Worm (Caenorhabditis elegans) whole organism, L4 larva: Measurements from ENCODE around the gene M03A1.8.

Experiments used
- F26F4.8 ChIP-seq: fragments of 200-800 bp; sonication (Bioruptor generic); conservative IDR thresholded peaks from 2 replicates; pipeline ENCODE4 v1.3.6; 2022; ENCODE audit warnings: missing genetic modification characterization, missing compliant biosample characterization
- F49E8.2 ChIP-seq: sonication (generic microtip); optimal IDR thresholded peaks from 2 replicates; lab custom pipeline; 2016; ENCODE audit warnings: missing compliant biosample characterization, mild to moderate bottlenecking, missing genetic modification characterization, borderline replicate concordance
- T26A8.4 ChIP-seq: fragments of 200-800 bp; sonication (Bioruptor generic); IDR thresholded peaks from 2 replicates; pipeline ENCODE4 v1.3.6; 2022; ENCODE audit warnings: missing genetic modification characterization, missing compliant biosample characterization
- ZK546.5 ChIP-seq, 2 experiments: sonication (generic microtip); optimal IDR thresholded peaks; 2 replicates each; lab custom pipeline; 2017; ENCODE audit warnings: missing biosample characterization in 2 of 2, missing genetic modification characterization in 2 of 2
- aha-1 ChIP-seq: fragments of 150-350 bp; peaks from one replicate; lab custom pipeline; 2014; ENCODE audit warnings: missing biosample characterization, missing genetic modification characterization
- aly-2 ChIP-seq: sonication (generic microtip); optimal IDR thresholded peaks from 2 replicates; lab custom pipeline; 2018; ENCODE audit warnings: missing biosample characterization, missing genetic modification characterization
- ctbp-1 ChIP-seq: fragments of 200-800 bp; sonication (Bioruptor generic); IDR thresholded peaks from 2 replicates; pipeline ENCODE4 v1.3.6; 2022; ENCODE audit warnings: missing genetic modification reagents, missing genetic modification characterization, missing compliant biosample characterization
- daf-16 ChIP-seq, 3 experiments: sonication (generic microtip); optimal IDR thresholded peaks; 2 replicates each; lab custom pipeline; 2016 to 2017; ENCODE audit warnings: missing genetic modification characterization in 3 of 3, missing genetic modification reagents in 3 of 3, mild to moderate bottlenecking in 2 of 3, missing compliant biosample characterization in 2 of 3, missing biosample characterization in 1 of 3, moderate library complexity in 1 of 3
- dmd-9 ChIP-seq: fragments of 200-800 bp; sonication (Bioruptor generic); IDR thresholded peaks from 2 replicates; pipeline ENCODE4 v1.3.6; 2022; ENCODE audit warnings: missing genetic modification reagents, missing genetic modification characterization, missing compliant biosample characterization
- dve-1 ChIP-seq: sonication (generic microtip); optimal IDR thresholded peaks from 2 replicates; lab custom pipeline; 2017; ENCODE audit warnings: antibody characterized with exemption, mild to moderate bottlenecking, missing genetic modification characterization, missing compliant biosample characterization; ENCODE audit not compliant: insufficient read depth
- fkh-10 ChIP-seq: fragments of 150-350 bp; optimal IDR thresholded peaks from 2 replicates; lab custom pipeline; 2014; ENCODE audit warnings: missing biosample characterization, missing genetic modification reagents, missing genetic modification characterization
- hlh-30 ChIP-seq: sonication (generic microtip); optimal IDR thresholded peaks from 2 replicates; lab custom pipeline; 2017; ENCODE audit warnings: antibody characterized with exemption, mild to moderate bottlenecking, missing genetic modification characterization, missing compliant biosample characterization; ENCODE audit not compliant: insufficient read depth
- hmg-1.1 ChIP-seq: fragments of 200-800 bp; sonication (Bioruptor generic); IDR thresholded peaks from 2 replicates; pipeline ENCODE4 v1.3.6; 2022; ENCODE audit warnings: missing genetic modification reagents, missing genetic modification characterization, missing compliant biosample characterization
- jun-1 ChIP-seq: fragments of 150-350 bp; optimal IDR thresholded peaks from 2 replicates; lab custom pipeline; 2014; ENCODE audit warnings: missing biosample characterization, missing genetic modification reagents, missing genetic modification characterization
- lin-13 ChIP-seq: fragments of 150-350 bp; optimal IDR thresholded peaks from 2 replicates; lab custom pipeline; 2014; ENCODE audit warnings: missing biosample characterization, missing genetic modification reagents, missing genetic modification characterization
- lin-15B ChIP-seq: fragments of 150-350 bp; sonication (generic microtip); optimal IDR thresholded peaks from 3 replicates; lab custom pipeline; 2014; ENCODE audit warnings: missing biosample characterization, missing genetic modification characterization
- lin-29 ChIP-seq: fragments of 200-800 bp; sonication (Bioruptor generic); IDR thresholded peaks from 2 replicates; pipeline ENCODE4 v1.3.6; 2022; ENCODE audit warnings: missing genetic modification reagents, missing genetic modification characterization, missing compliant biosample characterization
- mdl-1 ChIP-seq, 2 experiments: fragments of 150-350 bp in 1 of 2; sonication (generic microtip) in 1 of 2; optimal IDR thresholded peaks; 2 replicates each; lab custom pipeline; 2014 to 2017; ENCODE audit warnings: missing biosample characterization in 2 of 2, missing genetic modification characterization in 2 of 2
- mdt-29 ChIP-seq: fragments of 200-800 bp; sonication (Bioruptor generic); IDR thresholded peaks from 2 replicates; pipeline ENCODE4 v1.3.6; 2022; ENCODE audit warnings: missing genetic modification reagents, missing genetic modification characterization, missing compliant biosample characterization
- mep-1 ChIP-seq: fragments of 150-350 bp; sonication (generic microtip); optimal IDR thresholded peaks from 3 replicates; lab custom pipeline; 2014; ENCODE audit warnings: missing biosample characterization, missing genetic modification characterization
- mes-2 ChIP-seq: sonication (generic microtip); optimal IDR thresholded peaks from 2 replicates; lab custom pipeline; 2016; ENCODE audit warnings: missing genotype, mild to moderate bottlenecking, missing genetic modification characterization, missing compliant biosample characterization; ENCODE audit not compliant: poor library complexity, severe bottlenecking
- mxl-2 ChIP-seq: fragments of 200-800 bp; sonication (Bioruptor generic); conservative IDR thresholded peaks from 2 replicates; pipeline ENCODE4 v1.3.6; 2022; ENCODE audit warnings: missing genetic modification reagents, missing genetic modification characterization, missing compliant biosample characterization
- nhr-25 ChIP-seq: sonication (generic microtip); optimal IDR thresholded peaks from 2 replicates; lab custom pipeline; 2017; ENCODE audit warnings: missing genetic modification characterization, mild to moderate bottlenecking, missing compliant biosample characterization, antibody characterized with exemption, moderate library complexity, borderline replicate concordance; ENCODE audit not compliant: insufficient read depth
- nhr-28 ChIP-seq: fragments of 150-350 bp; optimal IDR thresholded peaks from 2 replicates; lab custom pipeline; 2014; ENCODE audit warnings: missing biosample characterization, missing genetic modification characterization
- nhr-41 ChIP-seq: fragments of 200-800 bp; sonication (Bioruptor generic); IDR thresholded peaks from 2 replicates; pipeline ENCODE4 v1.3.6; 2022; ENCODE audit warnings: missing genetic modification reagents, missing genetic modification characterization, missing compliant biosample characterization
- php-3 ChIP-seq: fragments of 200-800 bp; sonication (Bioruptor generic); IDR thresholded peaks from 2 replicates; pipeline ENCODE4 v1.3.6; 2022; ENCODE audit warnings: missing genetic modification reagents, missing genetic modification characterization, missing compliant biosample characterization
- pqm-1 ChIP-seq: sonication (generic microtip); optimal IDR thresholded peaks from 2 replicates; lab custom pipeline; 2017; ENCODE audit warnings: missing biosample characterization, missing genetic modification characterization
- set-16 ChIP-seq: fragments of 200-800 bp; sonication (Bioruptor generic); IDR thresholded peaks from 2 replicates; pipeline ENCODE4 v1.3.6; 2022; ENCODE audit warnings: missing genetic modification reagents, missing genetic modification characterization, missing compliant biosample characterization
- unc-130 ChIP-seq: sonication (generic microtip); optimal IDR thresholded peaks from 2 replicates; lab custom pipeline; 2016; ENCODE audit warnings: missing genetic modification reagents, missing genetic modification characterization, missing compliant biosample characterization
- unc-39 ChIP-seq: sonication (generic microtip); optimal IDR thresholded peaks from 2 replicates; lab custom pipeline; 2017; ENCODE audit warnings: missing biosample characterization, missing genetic modification characterization
- unc-62 ChIP-seq, 3 experiments: fragments of 150-350 bp in 1 of 3; sonication (generic microtip); optimal IDR thresholded peaks in 2 of 3; peaks in 1 of 3; 1 replicate in 1 of 3; 2 replicates in 2 of 3; lab custom pipeline; 2014 to 2017; ENCODE audit warnings: missing biosample characterization in 3 of 3, missing genetic modification characterization in 3 of 3, missing genetic modification reagents in 3 of 3, missing genotype in 1 of 3
- ztf-11 ChIP-seq: fragments of 150-350 bp; optimal IDR thresholded peaks from 2 replicates; lab custom pipeline; 2014; ENCODE audit warnings: missing biosample characterization, missing genetic modification characterization

M03A1.8 gene

DNA sequence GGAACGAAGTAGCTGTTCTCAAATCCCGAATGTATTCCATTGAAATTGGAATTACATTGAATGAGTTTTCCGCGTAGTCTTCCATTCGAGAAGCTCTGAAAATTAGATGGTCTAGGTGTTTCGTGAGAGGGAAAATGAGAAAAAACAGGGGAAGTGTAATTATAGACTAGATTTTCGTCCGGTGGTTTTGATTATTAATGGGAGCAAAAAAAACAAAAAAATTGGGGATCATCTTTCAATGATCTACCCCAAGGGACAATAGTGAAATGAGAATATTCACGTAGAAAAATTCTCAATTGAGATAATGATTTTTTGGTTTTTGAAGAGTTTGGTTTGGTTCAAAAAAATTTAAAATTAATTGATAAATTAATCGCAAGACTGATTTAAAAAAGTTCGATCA, 28.3 kb upstream of the M03A1.8 start, which contains the start of gene sra-32:
sra-32 (minus strand) TSS at position 101 of the 400 bp plus-strand sequence.
- TF ChIP-seq F26F4.8 (GFP tag; lab: Robert Waterston, UW) (no peak), php-3 (GFP tag; lab: Robert Waterston, UW) (no peak)
- TF ChIP-seq, all 104 proteins: peak for 0

DNA sequence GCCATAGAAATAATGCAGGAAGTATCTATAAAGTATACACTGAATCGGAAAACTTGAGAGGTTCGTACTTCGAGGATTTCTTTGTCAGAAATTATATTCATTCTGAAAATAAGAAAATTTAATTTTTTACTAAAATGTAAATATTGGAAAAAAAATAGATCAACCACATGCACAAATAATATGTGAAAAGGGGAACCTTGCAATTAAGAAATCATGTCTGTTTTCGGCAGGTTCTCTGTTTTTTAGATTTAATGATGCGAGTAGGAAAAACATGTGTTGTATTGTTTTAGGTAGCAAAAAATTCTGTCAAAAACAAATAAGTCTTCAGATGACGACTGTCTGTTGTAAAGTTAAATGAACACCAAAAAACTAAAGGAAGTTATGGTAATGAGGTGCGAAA, 23.0 kb upstream of the M03A1.8 start, which contains the start of gene sra-33:
sra-33 (minus strand) TSS at position 101 of the 400 bp plus-strand sequence.
- TF ChIP-seq unc-39 (tag; lab: Kevin White, UChicago), result no peak
- TF ChIP-seq jun-1 (tag; lab: Kevin White, UChicago), result no peak
- no peak for TF ChIP-seq aly-2 (tag; lab: Kevin White, UChicago)
- no peak for TF ChIP-seq F26F4.8 (GFP tag; lab: Robert Waterston, UW)
- no peak for TF ChIP-seq T26A8.4 (GFP tag; lab: Robert Waterston, UW)
- no peak for TF ChIP-seq hmg-1.1
- TF ChIP-seq daf-16 (GFP tag; optimal IDR thresholded peaks at IDR 0.05; lab: Kevin White, UChicago), result no peak
- no peak for TF ChIP-seq daf-16 (tag; optimal IDR thresholded peaks at IDR 0.05; lab: Kevin White, UChicago)
- TF ChIP-seq set-16 (GFP tag; lab: Robert Waterston, UW), result no peak
- no peak for TF ChIP-seq ctbp-1 (GFP tag; lab: Robert Waterston, UW)
- no peak for TF ChIP-seq F49E8.2 (tag; lab: Kevin White, UChicago)
- TF ChIP-seq nhr-25 (tag; lab: Kevin White, UChicago), result no peak
- TF ChIP-seq dve-1 (tag; lab: Kevin White, UChicago), result no peak
- TF ChIP-seq mxl-2 (GFP tag; lab: Robert Waterston, UW), result no peak
- no peak for TF ChIP-seq nhr-41 (GFP tag; lab: Robert Waterston, UW)
- no peak for TF ChIP-seq mdl-1 (tag; optimal IDR thresholded peaks at IDR 0.05; lab: Kevin White, UChicago)
- no peak for TF ChIP-seq mes-2 (tag; lab: Kevin White, UChicago)
- no peak for TF ChIP-seq mep-1 (tag; lab: Kevin White, UChicago)
- TF ChIP-seq unc-62 (GFP tag; optimal IDR thresholded peaks at IDR 0.05 in 1 of 2; lab: Kevin White, UChicago), result no peak
- TF ChIP-seq unc-62 (tag; optimal IDR thresholded peaks at IDR 0.05; lab: Kevin White, UChicago), result no peak
- no peak for TF ChIP-seq nhr-28 (tag; lab: Kevin White, UChicago)
- TF ChIP-seq lin-15B (tag; lab: Kevin White, UChicago), result no peak

ce11 chrII:4540631-4541030, 19.5 kb upstream of the M03A1.8 start, which contains the start of gene sra-36:
Gene sra-36 (minus strand): TSS chrII:4540731.
- no peak for TF ChIP-seq dmd-9
- TF ChIP-seq ztf-11 (tag; lab: Kevin White, UChicago), result no peak
- no peak for TF ChIP-seq unc-130 (GFP tag; lab: Kevin White, UChicago)
- no peak for TF ChIP-seq pqm-1 (tag; lab: Kevin White, UChicago)
- TF ChIP-seq hlh-30 (tag; lab: Kevin White, UChicago), result no peak
- TF ChIP-seq F26F4.8 (GFP tag; lab: Robert Waterston, UW), result no peak
- no peak for TF ChIP-seq lin-13 (GFP tag; lab: Kevin White, UChicago)
- TF ChIP-seq aha-1 (tag; lab: Kevin White, UChicago), result no peak
- TF ChIP-seq mdt-29 (GFP tag; lab: Robert Waterston, UW), result no peak
- TF ChIP-seq ZK546.5 (tag; optimal IDR thresholded peaks at IDR 0.05; lab: Kevin White, UChicago), result no peak
- no peak for TF ChIP-seq fkh-10 (GFP tag; lab: Kevin White, UChicago)
- no peak for TF ChIP-seq lin-29 (GFP tag; lab: Robert Waterston, UW)
- TF ChIP-seq dve-1 (tag; lab: Kevin White, UChicago), result no peak

- peak; percentile 54 for TF ChIP-seq aha-1 (tag; lab: Kevin White, UChicago)
- no peak for TF ChIP-seq nhr-28 (tag; lab: Kevin White, UChicago)
- no peak for TF ChIP-seq daf-16 (GFP tag; optimal IDR thresholded peaks at IDR 0.05; lab: Kevin White, UChicago)
- no peak for TF ChIP-seq daf-16 (tag; optimal IDR thresholded peaks at IDR 0.05; lab: Kevin White, UChicago)
Observed at ce11 chrII:4543568-4543967, 16.6 kb upstream of the M03A1.8 start, which contains the start of gene sra-34. Gene sra-34 (minus strand): TSS chrII:4543668.
